Worm (Caenorhabditis elegans) whole organism, mixed stage, embryonic: ENCODE data around the gene F54D8.10.

Experiments
- bed-3 ChIP-seq: fragments of 200-800 bp; sonication (Bioruptor generic); optimal IDR thresholded peaks from 3 replicates; lab custom pipeline; 2018; ENCODE audit warnings: mild to moderate bottlenecking, missing genetic modification characterization, moderate library complexity, missing compliant biosample characterization
- blmp-1 ChIP-seq: fragments of 150-350 bp; optimal IDR thresholded peaks from 2 replicates; lab custom pipeline; 2014; ENCODE audit warnings: missing biosample characterization, missing genetic modification characterization
- ceh-39 ChIP-seq: fragments of 150-350 bp; optimal IDR thresholded peaks from 2 replicates; lab custom pipeline; 2014; ENCODE audit warnings: missing biosample characterization, missing genetic modification characterization
- cnd-1 ChIP-seq: fragments of 200-800 bp; sonication (Bioruptor generic); optimal IDR thresholded peaks from 2 replicates; lab custom pipeline; 2018; ENCODE audit warnings: mild to moderate bottlenecking, missing genetic modification characterization, missing compliant biosample characterization
- drap-1 ChIP-seq: fragments of 200-800 bp; sonication (Bioruptor generic); optimal IDR thresholded peaks from 3 replicates; lab custom pipeline; 2018; ENCODE audit warnings: mild to moderate bottlenecking, missing genetic modification characterization, missing compliant biosample characterization
- lin-13 ChIP-seq: fragments of 150-350 bp; optimal IDR thresholded peaks from 2 replicates; lab custom pipeline; 2014; ENCODE audit warnings: missing biosample characterization, missing genetic modification characterization
- lsy-2 ChIP-seq: fragments of 150-350 bp; optimal IDR thresholded peaks from 2 replicates; lab custom pipeline; 2014; ENCODE audit warnings: missing biosample characterization, missing genetic modification characterization
- nhr-76 ChIP-seq: sonication (generic microtip); optimal IDR thresholded peaks from 2 replicates; lab custom pipeline; 2017; ENCODE audit warnings: missing biosample characterization, missing genetic modification characterization
- snpc-4 ChIP-seq: fragments of 150-350 bp; optimal IDR thresholded peaks from 2 replicates; lab custom pipeline; 2014; ENCODE audit warnings: missing biosample characterization, missing genetic modification characterization
- unc-39 ChIP-seq: fragments of 150-350 bp; optimal IDR thresholded peaks from 2 replicates; lab custom pipeline; 2014; ENCODE audit warnings: missing biosample characterization, missing genetic modification characterization
- unc-62 ChIP-seq: fragments of 150-350 bp; optimal IDR thresholded peaks from 2 replicates; lab custom pipeline; 2014; ENCODE audit warnings: missing biosample characterization, missing genetic modification reagents, missing genetic modification characterization
- ztf-11 ChIP-seq: fragments of 150-350 bp; optimal IDR thresholded peaks from 2 replicates; lab custom pipeline; 2014; ENCODE audit warnings: missing biosample characterization, missing genetic modification characterization

- TF ChIP-seq unc-39 (tag; lab: Kevin White, UChicago) (no peak), bed-3 (GFP tag; lab: Kevin White, UChicago) (no peak), unc-62 (GFP tag; lab: Kevin White, UChicago) (no peak), lsy-2 (tag; lab: Kevin White, UChicago) (no peak), snpc-4 (tag; lab: Kevin White, UChicago) (no peak), ceh-39 (tag; lab: Kevin White, UChicago) (no peak), cnd-1 (tag; lab: Kevin White, UChicago) (no peak), ztf-11 (no peak), blmp-1 (tag; lab: Kevin White, UChicago) (no peak), nhr-76 (tag; lab: Kevin White, UChicago) (no peak), lin-13 (tag; lab: Kevin White, UChicago) (no peak), drap-1 (no peak)
Observed at ce11 chrIII:5134506-5134905, 39.9 kb downstream of the F54D8.10 start.
